Worm (Caenorhabditis elegans) whole organism, early embryonic: Measurements from ENCODE around the gene K09C4.9.

Experiments used
- B0310.2 ChIP-seq: sonication (generic microtip); optimal IDR thresholded peaks from 2 replicates; lab custom pipeline; 2016; ENCODE audit warnings: mild to moderate bottlenecking, missing genetic modification characterization, missing compliant biosample characterization
- aly-1 ChIP-seq: sonication (generic microtip); optimal IDR thresholded peaks from 2 replicates; lab custom pipeline; 2016; ENCODE audit warnings: missing genetic modification characterization, missing compliant biosample characterization
- ama-1 ChIP-seq: fragments of 150-350 bp; optimal IDR thresholded peaks from 2 replicates; lab custom pipeline; 2014
- ceh-13 ChIP-seq: fragments of 200-800 bp; sonication (Bioruptor generic); optimal IDR thresholded peaks from 2 replicates; lab custom pipeline; 2018; ENCODE audit warnings: mild to moderate bottlenecking, missing genetic modification characterization, missing compliant biosample characterization
- ceh-36 ChIP-seq: sonication (generic microtip); optimal IDR thresholded peaks from 2 replicates; lab custom pipeline; 2016; ENCODE audit warnings: missing genetic modification characterization, inconsistent platforms, missing compliant biosample characterization
- ets-7 ChIP-seq: sonication (generic microtip); optimal IDR thresholded peaks from 2 replicates; lab custom pipeline; 2016; ENCODE audit warnings: missing genotype, missing genetic modification characterization, missing compliant biosample characterization
- flt-1 ChIP-seq: fragments of 200-800 bp; sonication (Bioruptor generic); IDR thresholded peaks from 2 replicates; pipeline ENCODE4 v1.3.6; 2022; ENCODE audit warnings: missing genetic modification characterization, missing compliant biosample characterization
- hnd-1 ChIP-seq: sonication (generic microtip); optimal IDR thresholded peaks from 2 replicates; lab custom pipeline; 2016; ENCODE audit warnings: missing genetic modification characterization, missing compliant biosample characterization
- scrt-1 ChIP-seq: fragments of 200-800 bp; sonication (Bioruptor generic); IDR thresholded peaks from 2 replicates; pipeline ENCODE4 v1.3.6; 2022; ENCODE audit warnings: missing genetic modification characterization, missing compliant biosample characterization
- sea-1 ChIP-seq: fragments of 200-800 bp; sonication (Bioruptor generic); conservative IDR thresholded peaks from 2 replicates; pipeline ENCODE4 v1.3.6; 2022; ENCODE audit warnings: missing genetic modification characterization, missing compliant biosample characterization
- tbx-11 ChIP-seq: fragments of 200-800 bp; sonication (Bioruptor generic); IDR thresholded peaks from 2 replicates; pipeline ENCODE4 v1.3.6; 2022; ENCODE audit warnings: missing genetic modification characterization, missing compliant biosample characterization
- tbx-37 ChIP-seq: fragments of 200-800 bp; sonication (Bioruptor generic); conservative IDR thresholded peaks from 2 replicates; pipeline ENCODE4 v1.3.6; 2022; ENCODE audit warnings: missing genetic modification reagents, missing genetic modification characterization, missing compliant biosample characterization

DNA sequence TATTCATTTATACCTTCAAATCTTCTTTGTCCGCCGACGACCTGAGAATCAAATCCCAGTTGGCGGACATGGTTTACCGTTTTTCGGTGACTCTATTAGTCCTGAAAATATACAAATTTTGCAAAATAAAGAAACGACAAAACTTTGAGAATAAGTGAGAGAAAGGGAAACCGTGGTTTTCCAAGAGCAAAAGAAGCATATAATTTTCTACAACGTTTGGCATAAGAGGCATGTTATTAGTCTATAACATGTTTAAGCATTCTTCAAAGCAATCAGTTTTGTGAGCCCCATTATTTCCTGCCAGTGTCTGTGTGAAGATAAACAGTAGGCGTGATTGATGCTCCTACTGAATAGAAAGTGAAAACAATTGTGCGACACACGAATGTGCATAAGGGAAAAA is 8.6 kb upstream of the K09C4.9 start, which contains the start of gene K09C4.10:
- TF ChIP-seq ceh-36 (no peak), tbx-37 (no peak), ceh-13 (GFP tag; lab: Kevin White, UChicago) (no peak), aly-1 (tag; lab: Kevin White, UChicago) (no peak), ama-1 (no peak), flt-1 (no peak), B0310.2 (tag; lab: Kevin White, UChicago) (no peak), scrt-1 (GFP tag; lab: Robert Waterston, UW) (no peak), ets-7 (no peak), hnd-1 (no peak), sea-1 (GFP tag; lab: Robert Waterston, UW) (no peak), tbx-11 (GFP tag; lab: Robert Waterston, UW) (no peak)
